Worm (Caenorhabditis elegans): ENCODE measurements around the gene Y73B6BL.12.
"Not testable (repeated sequence)": the region's sequence is repeated elsewhere in the genome, so short reads cannot be mapped to it uniquely, and the experiment has no call there.

The Y73B6BL.12 gene

DNA sequence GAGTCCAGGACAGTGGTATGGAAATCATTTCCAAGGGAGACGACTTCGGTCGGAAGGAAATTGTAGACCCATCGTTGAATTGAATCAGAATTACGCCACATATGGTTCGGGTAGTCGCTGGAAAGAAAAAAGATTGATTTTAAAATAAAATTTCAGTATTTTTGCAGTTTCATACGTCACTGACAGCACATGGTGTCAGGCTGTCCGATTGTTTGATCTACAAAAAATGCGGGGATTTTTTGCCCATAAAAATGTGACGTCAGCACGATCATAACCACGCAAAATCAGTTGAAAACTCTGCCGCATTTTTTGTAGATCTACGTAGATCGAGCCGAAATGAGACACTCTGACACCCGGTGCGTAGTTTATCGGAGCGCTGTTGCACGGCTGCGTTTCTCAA is at the start of gene Y73B6BL.12:
Y73B6BL.12 (minus strand) TSS at position 101 of the 400 bp plus-strand sequence.
- TF ChIP-seq mab-5, ZK546.5, crh-2 (tag; optimal IDR thresholded peaks at IDR 0.05): not testable (repeated sequence)

DNA sequence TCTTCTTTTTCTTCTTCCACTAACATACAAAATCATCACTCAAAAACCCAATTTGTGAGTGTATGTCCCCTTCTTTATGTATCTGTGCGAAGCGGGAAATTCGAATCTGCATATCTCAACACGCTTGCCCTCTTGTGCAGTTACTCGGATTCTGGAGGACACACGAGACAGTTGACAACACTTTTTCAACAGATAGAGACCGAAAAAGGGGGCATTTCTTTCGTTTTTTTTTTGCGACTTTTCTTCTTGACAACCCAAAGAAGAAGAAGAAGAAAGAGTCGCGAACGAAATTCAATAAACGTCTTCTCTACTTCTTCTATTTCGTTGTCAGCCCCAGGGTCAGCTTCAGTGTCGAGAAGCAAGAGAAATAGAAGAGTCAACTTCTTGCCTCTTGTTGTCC is 48.8 kb upstream of the Y73B6BL.12 start:
- TF ChIP-seq snpc-4 (tag; optimal IDR thresholded peaks at IDR 0.05) (no peak), zag-1 (tag; optimal IDR thresholded peaks at IDR 0.05) (peak; percentile 5)

DNA sequence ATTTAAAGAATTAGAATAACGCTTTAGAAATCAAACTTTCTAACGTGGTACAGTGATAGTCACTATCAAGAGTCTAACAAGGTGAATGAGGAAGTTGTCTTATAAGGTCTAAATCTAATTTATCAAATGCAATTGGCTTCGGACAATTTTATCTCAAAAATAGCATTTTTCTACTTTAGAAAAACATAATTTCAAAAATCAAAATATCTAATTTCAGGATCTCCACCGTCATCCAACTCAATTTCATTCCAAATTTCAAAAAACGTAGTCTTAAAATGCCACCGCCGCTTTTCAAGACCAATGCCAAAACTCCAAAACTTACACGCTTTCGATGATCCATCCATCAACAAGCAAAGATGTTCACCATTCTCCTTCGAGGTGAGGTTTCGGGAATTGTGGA is 47.8 kb upstream of the Y73B6BL.12 start, which contains the start of gene Y73B6BL.270:
Y73B6BL.270 (plus strand) TSS at position 301 of the 400 bp plus-strand sequence.
- no peak for TF ChIP-seq ztf-11 (tag; optimal IDR thresholded peaks at IDR 0.05)
- no peak for TF ChIP-seq crh-2 (tag; optimal IDR thresholded peaks at IDR 0.05)
- TF ChIP-seq mbf-1 (tag; optimal IDR thresholded peaks at IDR 0.05) = no peak
- TF ChIP-seq sma-9 (GFP tag; optimal IDR thresholded peaks at IDR 0.05) = no peak
- TF ChIP-seq sma-9 (tag; optimal IDR thresholded peaks at IDR 0.05) = no peak
- TF ChIP-seq unc-62 (GFP tag; optimal IDR thresholded peaks at IDR 0.05) = no peak
- no peak for TF ChIP-seq ceh-16 (tag; optimal IDR thresholded peaks at IDR 0.05)
- no peak for TF ChIP-seq mab-5 (tag; optimal IDR thresholded peaks at IDR 0.05)
- no peak for TF ChIP-seq lin-39 (tag; optimal IDR thresholded peaks at IDR 0.05)
- no peak for TF ChIP-seq zag-1 (tag; optimal IDR thresholded peaks at IDR 0.05)
- no peak for TF ChIP-seq ZK546.5 (tag; optimal IDR thresholded peaks at IDR 0.05)
- TF ChIP-seq nhr-11 (tag; optimal IDR thresholded peaks at IDR 0.05) = no peak
- no peak for TF ChIP-seq nhr-237 (tag; optimal IDR thresholded peaks at IDR 0.05)
- no peak for TF ChIP-seq C34F6.9 (tag; optimal IDR thresholded peaks at IDR 0.05)
- no peak for TF ChIP-seq aly-2 (tag; optimal IDR thresholded peaks at IDR 0.05)

DNA sequence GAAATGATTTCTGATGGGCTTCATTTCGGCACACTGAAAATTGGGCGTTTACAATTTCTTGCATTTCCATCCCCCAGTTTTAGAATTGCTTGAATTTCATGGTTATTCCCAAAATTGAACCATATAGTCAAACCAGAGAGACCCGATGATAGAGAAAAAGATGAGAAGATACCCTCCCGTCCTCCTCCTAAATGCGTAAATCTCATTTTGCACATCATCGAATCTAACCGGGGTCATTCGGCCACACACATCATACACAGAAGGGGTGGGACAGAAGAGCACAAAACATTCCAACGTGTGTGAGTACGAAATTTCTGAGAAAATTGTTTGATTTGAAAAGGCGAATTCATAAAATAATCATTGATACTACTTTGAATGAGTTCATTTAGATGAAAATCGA is 46.3 kb upstream of the Y73B6BL.12 start:
- TF ChIP-seq ceh-82 (tag; optimal IDR thresholded peaks at IDR 0.05) = no peak
- TF ChIP-seq unc-39 (tag; optimal IDR thresholded peaks at IDR 0.05) = no peak
- no peak for TF ChIP-seq nhr-77 (tag; optimal IDR thresholded peaks at IDR 0.05)
- TF ChIP-seq fos-1 (tag; optimal IDR thresholded peaks at IDR 0.05) = no peak
- no peak for TF ChIP-seq aly-2 (tag; optimal IDR thresholded peaks at IDR 0.05)
- no peak for TF ChIP-seq mab-5 (tag; optimal IDR thresholded peaks at IDR 0.05)
- no peak for TF ChIP-seq peb-1 (tag; optimal IDR thresholded peaks at IDR 0.05)
- TF ChIP-seq crh-2 (tag; optimal IDR thresholded peaks at IDR 0.05) = no peak

DNA sequence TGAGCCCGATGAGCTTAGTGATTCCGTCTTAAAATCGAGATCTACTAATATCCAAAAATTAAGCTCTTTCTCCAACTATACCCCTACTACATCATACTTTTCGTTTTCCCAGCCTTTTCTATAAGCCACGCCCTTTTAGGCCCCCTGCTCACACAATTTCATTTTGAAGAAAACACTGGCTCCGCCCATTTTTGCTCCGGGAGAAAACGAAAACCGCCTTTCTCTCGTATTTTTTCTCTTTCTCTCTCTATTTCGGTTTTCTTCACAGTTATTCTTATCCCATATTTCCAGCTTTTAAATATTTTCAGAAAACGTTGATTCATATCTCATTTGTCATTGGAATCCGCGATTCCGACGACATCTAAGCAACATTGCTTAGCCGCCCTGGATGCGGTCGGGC is 44.4 kb upstream of the Y73B6BL.12 start, which contains the start of gene Y73B6BL.47:
Y73B6BL.47 (plus strand) TSS at position 301 of the 400 bp plus-strand sequence.
- TF ChIP-seq ceh-16 (tag; optimal IDR thresholded peaks at IDR 0.05) (no peak), ceh-82 (tag; optimal IDR thresholded peaks at IDR 0.05) (no peak), skn-1 (tag; optimal IDR thresholded peaks at IDR 0.05) (no peak), mab-5 (tag; optimal IDR thresholded peaks at IDR 0.05) (no peak), nhr-237 (tag; optimal IDR thresholded peaks at IDR 0.05) (no peak), ama-1 (optimal IDR thresholded peaks at IDR 0.05) (no peak), snpc-4 (tag; optimal IDR thresholded peaks at IDR 0.05) (no peak), Y55F3AM.14 (GFP tag; optimal IDR thresholded peaks at IDR 0.05) (no peak), nhr-11 (tag; optimal IDR thresholded peaks at IDR 0.05) (no peak), elt-1 (tag; optimal IDR thresholded peaks at IDR 0.05) (no peak), ztf-11 (tag; optimal IDR thresholded peaks at IDR 0.05) (no peak), alr-1 (tag; optimal IDR thresholded peaks at IDR 0.05) (no peak), nhr-129 (tag; optimal IDR thresholded peaks at IDR 0.05) (no peak), crh-2 (tag; optimal IDR thresholded peaks at IDR 0.05) (no peak), nhr-77 (tag; optimal IDR thresholded peaks at IDR 0.05) (no peak), nhr-23 (tag; optimal IDR thresholded peaks at IDR 0.05) (no peak), nhr-21 (tag; optimal IDR thresholded peaks at IDR 0.05) (no peak), mbf-1 (tag; optimal IDR thresholded peaks at IDR 0.05) (no peak), ztf-1 (GFP tag; conservative IDR thresholded peaks at IDR 0.05) (no peak), lsy-2 (tag; optimal IDR thresholded peaks at IDR 0.05) (no peak)

DNA sequence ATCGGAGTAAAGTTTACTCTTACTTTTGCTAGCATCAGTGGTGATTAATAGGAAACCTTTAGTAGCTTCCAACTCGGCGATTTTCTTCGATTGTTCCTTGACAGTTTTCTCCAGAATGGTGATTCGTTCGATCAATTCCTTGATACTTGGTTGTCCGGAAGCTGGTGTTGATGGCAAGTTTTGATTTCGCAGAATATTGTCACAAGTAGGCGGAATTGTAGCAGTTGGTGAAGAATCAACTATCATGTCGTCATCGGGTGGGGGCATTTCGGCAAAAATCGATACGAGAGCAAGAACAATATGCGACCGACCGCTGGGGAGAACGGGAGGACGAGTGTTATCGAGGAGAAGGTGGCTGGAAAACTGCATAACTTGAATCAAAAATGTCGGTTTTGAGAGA is 30.0 kb upstream of the Y73B6BL.12 start, which contains the start of gene Y73B6BL.289:
Y73B6BL.289 (plus strand) TSS at position 301 of the 400 bp plus-strand sequence.
- not testable (repeated sequence) for TF ChIP-seq ztf-1 (GFP tag; conservative IDR thresholded peaks at IDR 0.05); dmd-4 (tag; optimal IDR thresholded peaks at IDR 0.05); mbf-1 (tag; optimal IDR thresholded peaks at IDR 0.05)
